Worm (Caenorhabditis elegans): ENCODE measurements around the gene cyn-17.

- TF ChIP-seq pag-3 (tag; optimal IDR thresholded peaks at IDR 0.05; ENCODE audit: borderline replicate concordance), result no peak
- no peak for TF ChIP-seq unc-86 (tag; optimal IDR thresholded peaks at IDR 0.05)
- no peak for TF ChIP-seq K02D7.2 (tag; optimal IDR thresholded peaks at IDR 0.05)
- TF ChIP-seq fkh-10 (GFP tag; optimal IDR thresholded peaks at IDR 0.05), result no peak
- TF ChIP-seq che-1 (tag; optimal IDR thresholded peaks at IDR 0.05), result no peak
- no peak for TF ChIP-seq unc-55 (GFP tag; optimal IDR thresholded peaks at IDR 0.05)
- TF ChIP-seq elt-4 (tag; optimal IDR thresholded peaks at IDR 0.05), result no peak
These were observed 16.8 kb upstream of the cyn-17 start, which contains the start of gene fbxa-183 for ce11 chrV:5782687-5783086.

Data from whole organism, late embryonic.